Fruit fly (Drosophila melanogaster): ENCODE measurements around the gene Fum2.
A peak's percentile ranks its signal among the peaks of the same experiment; 100 is the strongest.

Gene Fum2

dm6 chrX:6694979-6695388, 13.4 kb downstream of the Fum2 start, which contains the start of gene CG14442 (continued):
- peak; percentile 86 for TF ChIP-seq CG42726 (GFP tag; IDR thresholded peaks at IDR 0.05; ENCODE audit: partially characterized antibody)
- TF ChIP-seq Scr (GFP tag; IDR thresholded peaks at IDR 0.05; ENCODE audit: partially characterized antibody): peak; percentile 92
- TF ChIP-seq HLH54F (GFP tag; optimal IDR thresholded peaks at IDR 0.05): peak; percentile 32
- TF ChIP-seq trh (GFP tag; optimal IDR thresholded peaks at IDR 0.05): no peak
- peak; percentile 50 for TF ChIP-seq CG17829 (tag; optimal IDR thresholded peaks at IDR 0.05)
- peak; percentile 12 for TF ChIP-seq CG7556 (GFP tag; optimal IDR thresholded peaks at IDR 0.05)
- peak; percentile 94 for TF ChIP-seq sna (GFP tag; IDR thresholded peaks at IDR 0.05; ENCODE audit: partially characterized antibody)
- TF ChIP-seq CG9797 (GFP tag; optimal IDR thresholded peaks at IDR 0.05): peak; percentile 40
- no peak for TF ChIP-seq bigmax (GFP tag; optimal IDR thresholded peaks at IDR 0.05)
- TF ChIP-seq CG13894 (tag; optimal IDR thresholded peaks at IDR 0.05): peak; percentile 66
- TF ChIP-seq dpn (GFP tag; optimal IDR thresholded peaks at IDR 0.05): peak; percentile 33 to 50
- TF ChIP-seq CG17912 (GFP tag; optimal IDR thresholded peaks at IDR 0.05): no peak
- no peak for TF ChIP-seq vfl (GFP tag; optimal IDR thresholded peaks at IDR 0.05)
- TF ChIP-seq Sry-β (GFP tag; optimal IDR thresholded peaks at IDR 0.05): no peak
- peak; percentile 93 for TF ChIP-seq knrl (GFP tag; IDR thresholded peaks at IDR 0.05; ENCODE audit: partially characterized antibody)
- TF ChIP-seq CG1603 (tag; optimal IDR thresholded peaks at IDR 0.05): peak; percentile 66
- peak; percentile 1 for TF ChIP-seq slp2 (GFP tag; optimal IDR thresholded peaks at IDR 0.05)
- TF ChIP-seq HLH4C (GFP tag; IDR thresholded peaks at IDR 0.05; ENCODE audit: partially characterized antibody): peak; percentile 94
- peak; percentile 56 for TF ChIP-seq CoRest (tag; optimal IDR thresholded peaks at IDR 0.05)
- peak; percentile 22 for TF ChIP-seq tin (GFP tag; optimal IDR thresholded peaks at IDR 0.05)
- no peak for TF ChIP-seq CG1647 (GFP tag; optimal IDR thresholded peaks at IDR 0.05)
- TF ChIP-seq CG16863 (GFP tag; optimal IDR thresholded peaks at IDR 0.05): peak; percentile 18
- TF ChIP-seq Elba2 (GFP tag; optimal IDR thresholded peaks at IDR 0.05): peak; percentile 4
- peak; percentile 91 for TF ChIP-seq bbx (GFP tag; IDR thresholded peaks at IDR 0.05; ENCODE audit: partially characterized antibody)
- TF ChIP-seq Hsf (GFP tag; optimal IDR thresholded peaks at IDR 0.05): peak; percentile 46
- peak; percentile 35 for TF ChIP-seq gro (GFP tag; optimal IDR thresholded peaks at IDR 0.05)
- TF ChIP-seq CG12104 (GFP tag; optimal IDR thresholded peaks at IDR 0.05): peak; percentile 16
- TF ChIP-seq en (GFP tag; optimal IDR thresholded peaks at IDR 0.05): no peak
- no peak for TF ChIP-seq gsb (GFP tag; IDR thresholded peaks at IDR 0.05)
- peak; percentile 91 for TF ChIP-seq CG13287 (GFP tag; IDR thresholded peaks at IDR 0.05; ENCODE audit: partially characterized antibody)
- TF ChIP-seq H15 (GFP tag; IDR thresholded peaks at IDR 0.05): no peak
- TF ChIP-seq sens-2 (GFP tag; IDR thresholded peaks at IDR 0.05): no peak
- peak; percentile 11; the same call in 1 of the 2 replicates for TF ChIP-seq CG31224 (GFP tag; IDR thresholded peaks at IDR 0.05)
- no peak for TF ChIP-seq CG7271 (tag; optimal IDR thresholded peaks at IDR 0.05)
- TF ChIP-seq Bteb2 (GFP tag; optimal IDR thresholded peaks at IDR 0.05): no peak

- TF ChIP-seq CG12942 (GFP tag; optimal IDR thresholded peaks at IDR 0.05) (no peak), pum (GFP tag; optimal IDR thresholded peaks at IDR 0.05) (peak; percentile 19), CG13894 (tag; optimal IDR thresholded peaks at IDR 0.05) (peak; percentile 82), schlank (tag; optimal IDR thresholded peaks at IDR 0.05) (peak; percentile 53), CG32767 (GFP tag; IDR thresholded peaks at IDR 0.05) (0 out of 2 replicates have a peak, but pooled peaks have one; percentile 18), CG14710 (tag; optimal IDR thresholded peaks at IDR 0.05) (peak; percentile 49), CG12104 (GFP tag; optimal IDR thresholded peaks at IDR 0.05) (peak; percentile 44), CG16813 (GFP tag; IDR thresholded peaks at IDR 0.05; ENCODE audit: partially characterized antibody) (no peak), HmgD (GFP tag; optimal IDR thresholded peaks at IDR 0.05) (peak; percentile 30), psq (GFP tag; optimal IDR thresholded peaks at IDR 0.05) (peak; percentile 4), yki (optimal IDR thresholded peaks at IDR 0.05) (no peak), gro (GFP tag; optimal IDR thresholded peaks at IDR 0.05) (peak; percentile 79), CG34376 (GFP tag; optimal IDR thresholded peaks at IDR 0.05) (peak; percentile 83), CG9876 (GFP tag; optimal IDR thresholded peaks at IDR 0.05) (no peak), bab2 (GFP tag; optimal IDR thresholded peaks at IDR 0.05) (peak; percentile 49), HLH4C (GFP tag; IDR thresholded peaks at IDR 0.05; ENCODE audit: partially characterized antibody) (no peak), Chrac-16 (GFP tag; optimal IDR thresholded peaks at IDR 0.05) (peak; percentile 33), CG4730 (GFP tag; IDR thresholded peaks at IDR 0.05) (0 out of 2 replicates have a peak, but pooled peaks have one; percentile 22), scrt (GFP tag; optimal IDR thresholded peaks at IDR 0.05) (peak; percentile 79), CG6813 (GFP tag; optimal IDR thresholded peaks at IDR 0.05) (peak; percentile 71)
Measured at dm6 chrX:6696467-6696866, 14.9 kb downstream of the Fum2 start.
